Worm (Caenorhabditis elegans): ENCODE results near the gene D1053.2.

DNA sequence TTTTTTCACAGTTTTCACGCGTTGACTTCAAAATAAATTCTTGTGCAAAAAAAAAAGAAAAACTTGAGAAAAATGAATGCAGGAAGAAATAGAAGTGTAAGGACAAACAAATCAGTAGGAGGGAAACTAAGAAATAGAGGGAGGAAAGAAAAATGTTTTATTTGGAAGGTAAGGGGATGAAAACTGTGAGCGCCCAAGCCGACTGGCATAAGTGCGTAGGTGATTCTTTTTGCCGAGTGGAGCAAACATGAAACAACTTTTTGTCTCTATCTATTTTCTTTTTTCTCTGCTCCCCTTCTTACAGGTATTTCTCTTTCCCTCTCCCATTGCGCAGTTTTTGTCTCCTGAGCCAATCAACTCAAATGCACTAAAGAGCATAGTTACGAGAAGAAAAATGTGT, 9.2 kb upstream of the D1053.2 start:
- TF ChIP-seq mdl-1 (tag; optimal IDR thresholded peaks at IDR 0.05) = no peak
- TF ChIP-seq nhr-43 (tag; optimal IDR thresholded peaks at IDR 0.05; ENCODE audit: poor library complexity, severe bottlenecking) = no peak

All from whole organism, L3 larva.